Worm (Caenorhabditis elegans) whole organism, L4 larva: ENCODE results near the gene msp-55.

Experiments used
- D1046.2 ChIP-seq: fragments of 200-800 bp; sonication (Bioruptor generic); IDR thresholded peaks from 2 replicates; pipeline ENCODE4 v1.3.6; 2022; ENCODE audit warnings: missing genetic modification characterization, missing compliant biosample characterization
- F26F4.8 ChIP-seq: fragments of 200-800 bp; sonication (Bioruptor generic); conservative IDR thresholded peaks from 2 replicates; pipeline ENCODE4 v1.3.6; 2022; ENCODE audit warnings: missing genetic modification characterization, missing compliant biosample characterization
- F37D6.2 ChIP-seq: sonication (generic microtip); optimal IDR thresholded peaks from 2 replicates; lab custom pipeline; 2016; ENCODE audit warnings: mild to moderate bottlenecking, missing genetic modification characterization, missing compliant biosample characterization
- F44E2.7 ChIP-seq: fragments of 200-800 bp; sonication (Bioruptor generic); IDR thresholded peaks from 2 replicates; pipeline ENCODE4 v2.1.2; 2022; ENCODE audit warnings: missing genetic modification characterization, missing compliant biosample characterization
- Y48G9A.11 ChIP-seq: fragments of 200-800 bp; sonication (Bioruptor generic); IDR thresholded peaks from 2 replicates; pipeline ENCODE4 v1.3.6; 2022; ENCODE audit warnings: missing genetic modification reagents, missing genetic modification characterization, missing compliant biosample characterization
- arid-1 ChIP-seq: fragments of 200-800 bp; sonication (Bioruptor generic); conservative IDR thresholded peaks from 2 replicates; pipeline ENCODE4 v1.3.6; 2022; ENCODE audit warnings: missing genetic modification reagents, missing genetic modification characterization, missing compliant biosample characterization
- attf-4 ChIP-seq: sonication (generic microtip); optimal IDR thresholded peaks from 3 replicates; lab custom pipeline; 2017; ENCODE audit warnings: missing biosample characterization, missing genetic modification characterization
- ceh-20 ChIP-seq: fragments of 200-800 bp; sonication (Bioruptor generic); IDR thresholded peaks from 2 replicates; pipeline ENCODE4 v1.3.6; 2022; ENCODE audit warnings: missing genetic modification reagents, missing genetic modification characterization, missing compliant biosample characterization
- ceh-28 ChIP-seq: fragments of 150-350 bp; optimal IDR thresholded peaks from 2 replicates; lab custom pipeline; 2014; ENCODE audit warnings: missing biosample characterization, missing genetic modification reagents, missing genetic modification characterization
- ces-1 ChIP-seq: fragments of 150-350 bp; sonication (generic microtip); optimal IDR thresholded peaks from 4 replicates; lab custom pipeline; 2014; ENCODE audit warnings: missing biosample characterization, missing genetic modification reagents, missing genetic modification characterization
- ctbp-1 ChIP-seq: fragments of 200-800 bp; sonication (Bioruptor generic); IDR thresholded peaks from 2 replicates; pipeline ENCODE4 v1.3.6; 2022; ENCODE audit warnings: missing genetic modification reagents, missing genetic modification characterization, missing compliant biosample characterization
- daf-12 ChIP-seq: fragments of 150-350 bp; optimal IDR thresholded peaks from 2 replicates; lab custom pipeline; 2014; ENCODE audit warnings: missing biosample characterization, missing genetic modification reagents, missing genetic modification characterization
- daf-16 ChIP-seq, 3 experiments: sonication (generic microtip); optimal IDR thresholded peaks; 2 replicates each; lab custom pipeline; 2016 to 2017; ENCODE audit warnings: missing genetic modification characterization in 3 of 3, missing genetic modification reagents in 3 of 3, mild to moderate bottlenecking in 2 of 3, missing compliant biosample characterization in 2 of 3, missing biosample characterization in 1 of 3, moderate library complexity in 1 of 3
- daf-8 ChIP-seq: fragments of 200-800 bp; sonication (Bioruptor generic); IDR thresholded peaks from 2 replicates; pipeline ENCODE4 v1.3.6; 2022; ENCODE audit warnings: missing genetic modification characterization, missing compliant biosample characterization
- dmd-6 ChIP-seq: fragments of 200-800 bp; sonication (Bioruptor generic); IDR thresholded peaks from 2 replicates; pipeline ENCODE4 v1.3.6; 2022; ENCODE audit warnings: missing genetic modification reagents, missing genetic modification characterization, missing compliant biosample characterization
- duxl-1 ChIP-seq: sonication (generic microtip); optimal IDR thresholded peaks from 2 replicates; lab custom pipeline; 2016; ENCODE audit warnings: mild to moderate bottlenecking, missing genetic modification characterization, moderate library complexity, missing compliant biosample characterization; ENCODE audit not compliant: poor library complexity
- egl-27 ChIP-seq: sonication (generic microtip); optimal IDR thresholded peaks from 3 replicates; lab custom pipeline; 2017; ENCODE audit warnings: missing biosample characterization, missing genetic modification reagents, missing genetic modification characterization
- egl-43 ChIP-seq: fragments of 200-800 bp; sonication (Bioruptor generic); IDR thresholded peaks from 2 replicates; pipeline ENCODE4 v1.3.6; 2022; ENCODE audit warnings: missing genetic modification reagents, missing genetic modification characterization, missing compliant biosample characterization
- fos-1 ChIP-seq: fragments of 150-350 bp; optimal IDR thresholded peaks from 2 replicates; lab custom pipeline; 2014; ENCODE audit warnings: missing biosample characterization, missing genetic modification characterization
- gei-8 ChIP-seq: fragments of 200-800 bp; sonication (Bioruptor generic); optimal IDR thresholded peaks from 2 replicates; lab custom pipeline; 2018; ENCODE audit warnings: mild to moderate bottlenecking, missing genetic modification characterization, missing compliant biosample characterization
- hlh-11 ChIP-seq: fragments of 200-800 bp; sonication (Bioruptor generic); optimal IDR thresholded peaks from 2 replicates; lab custom pipeline; 2018; ENCODE audit warnings: mild to moderate bottlenecking, missing genetic modification characterization, missing compliant biosample characterization
- lin-1 ChIP-seq: fragments of 200-800 bp; sonication (Bioruptor generic); IDR thresholded peaks from 2 replicates; pipeline ENCODE4 v1.3.6; 2022; ENCODE audit warnings: missing genetic modification reagents, missing genetic modification characterization, missing compliant biosample characterization
- lin-13 ChIP-seq: fragments of 150-350 bp; optimal IDR thresholded peaks from 2 replicates; lab custom pipeline; 2014; ENCODE audit warnings: missing biosample characterization, missing genetic modification reagents, missing genetic modification characterization
- lin-38 ChIP-seq: fragments of 200-800 bp; sonication (Bioruptor generic); IDR thresholded peaks from 2 replicates; pipeline ENCODE4 v1.3.6; 2022; ENCODE audit warnings: missing genetic modification reagents, missing genetic modification characterization, missing compliant biosample characterization
- mdl-1 ChIP-seq, 2 experiments: fragments of 150-350 bp in 1 of 2; sonication (generic microtip) in 1 of 2; optimal IDR thresholded peaks; 2 replicates each; lab custom pipeline; 2014 to 2017; ENCODE audit warnings: missing biosample characterization in 2 of 2, missing genetic modification characterization in 2 of 2
- mxl-2 ChIP-seq: fragments of 200-800 bp; sonication (Bioruptor generic); conservative IDR thresholded peaks from 2 replicates; pipeline ENCODE4 v1.3.6; 2022; ENCODE audit warnings: missing genetic modification reagents, missing genetic modification characterization, missing compliant biosample characterization
- nhr-10 ChIP-seq: fragments of 150-350 bp; optimal IDR thresholded peaks from 2 replicates; lab custom pipeline; 2014; ENCODE audit warnings: missing biosample characterization, missing genetic modification characterization
- nhr-102 ChIP-seq: sonication (generic microtip); optimal IDR thresholded peaks from 2 replicates; lab custom pipeline; 2016; ENCODE audit warnings: mild to moderate bottlenecking, missing genetic modification characterization, moderate library complexity, missing compliant biosample characterization
- nhr-11 ChIP-seq: fragments of 150-350 bp; optimal IDR thresholded peaks from 2 replicates; lab custom pipeline; 2014; ENCODE audit warnings: missing biosample characterization, missing genetic modification characterization
- nhr-111 ChIP-seq: fragments of 200-800 bp; sonication (Bioruptor generic); optimal IDR thresholded peaks from 2 replicates; lab custom pipeline; 2018; ENCODE audit warnings: mild to moderate bottlenecking, missing genetic modification characterization, missing compliant biosample characterization
- nhr-237 ChIP-seq: sonication (generic microtip); optimal IDR thresholded peaks from 2 replicates; lab custom pipeline; 2017; ENCODE audit warnings: missing biosample characterization, missing genetic modification characterization
- nhr-28 ChIP-seq: fragments of 150-350 bp; optimal IDR thresholded peaks from 2 replicates; lab custom pipeline; 2014; ENCODE audit warnings: missing biosample characterization, missing genetic modification characterization
- nhr-41 ChIP-seq: fragments of 200-800 bp; sonication (Bioruptor generic); IDR thresholded peaks from 2 replicates; pipeline ENCODE4 v1.3.6; 2022; ENCODE audit warnings: missing genetic modification reagents, missing genetic modification characterization, missing compliant biosample characterization
- nhr-42 ChIP-seq: fragments of 200-800 bp; sonication (Bioruptor generic); IDR thresholded peaks from 2 replicates; pipeline ENCODE4 v1.3.6; 2022; ENCODE audit warnings: missing genetic modification characterization, missing compliant biosample characterization
- nhr-48 ChIP-seq: sonication (generic microtip); optimal IDR thresholded peaks from 2 replicates; lab custom pipeline; 2016; ENCODE audit warnings: mild to moderate bottlenecking, missing genetic modification characterization, missing compliant biosample characterization
- nhr-76 ChIP-seq: fragments of 150-350 bp; optimal IDR thresholded peaks from 2 replicates; lab custom pipeline; 2014; ENCODE audit warnings: missing biosample characterization, missing genetic modification characterization
- php-3 ChIP-seq: fragments of 200-800 bp; sonication (Bioruptor generic); IDR thresholded peaks from 2 replicates; pipeline ENCODE4 v1.3.6; 2022; ENCODE audit warnings: missing genetic modification reagents, missing genetic modification characterization, missing compliant biosample characterization
- pqm-1 ChIP-seq: sonication (generic microtip); optimal IDR thresholded peaks from 2 replicates; lab custom pipeline; 2017; ENCODE audit warnings: missing biosample characterization, missing genetic modification characterization
- rbr-2 ChIP-seq: sonication (generic microtip); optimal IDR thresholded peaks from 2 replicates; lab custom pipeline; 2016; ENCODE audit warnings: missing genotype, missing genetic modification characterization, missing compliant biosample characterization
- saeg-2 ChIP-seq: fragments of 200-800 bp; sonication (Bioruptor generic); IDR thresholded peaks from 2 replicates; pipeline ENCODE4 v1.3.6; 2022; ENCODE audit warnings: missing genetic modification reagents, missing genetic modification characterization, missing compliant biosample characterization
- sdz-12 ChIP-seq: fragments of 200-800 bp; sonication (Bioruptor generic); optimal IDR thresholded peaks from 2 replicates; lab custom pipeline; 2018; ENCODE audit warnings: mild to moderate bottlenecking, missing genetic modification characterization, missing compliant biosample characterization
- snpc-4 ChIP-seq: fragments of 150-350 bp; optimal IDR thresholded peaks from 2 replicates; lab custom pipeline; 2014; ENCODE audit warnings: missing biosample characterization, missing genetic modification characterization
- spr-3 ChIP-seq: fragments of 200-800 bp; sonication (Bioruptor generic); optimal IDR thresholded peaks from 2 replicates; lab custom pipeline; 2018; ENCODE audit warnings: mild to moderate bottlenecking, missing genetic modification characterization, missing compliant biosample characterization
- tra-1 ChIP-seq: fragments of 200-800 bp; sonication (Bioruptor generic); IDR thresholded peaks from 2 replicates; pipeline ENCODE4 v1.3.6; 2022; ENCODE audit warnings: missing genetic modification reagents, missing genetic modification characterization, missing compliant biosample characterization
- unc-130 ChIP-seq: sonication (generic microtip); optimal IDR thresholded peaks from 2 replicates; lab custom pipeline; 2016; ENCODE audit warnings: missing genetic modification reagents, missing genetic modification characterization, missing compliant biosample characterization
- unc-39 ChIP-seq: sonication (generic microtip); optimal IDR thresholded peaks from 2 replicates; lab custom pipeline; 2017; ENCODE audit warnings: missing biosample characterization, missing genetic modification characterization
- unc-62 ChIP-seq, 3 experiments: fragments of 150-350 bp in 1 of 3; sonication (generic microtip); optimal IDR thresholded peaks in 2 of 3; peaks in 1 of 3; 1 replicate in 1 of 3; 2 replicates in 2 of 3; lab custom pipeline; 2014 to 2017; ENCODE audit warnings: missing biosample characterization in 3 of 3, missing genetic modification characterization in 3 of 3, missing genetic modification reagents in 3 of 3, missing genotype in 1 of 3
- vab-7 ChIP-seq: fragments of 200-800 bp; sonication (Bioruptor generic); IDR thresholded peaks from 2 replicates; pipeline ENCODE4 v1.3.6; 2022; ENCODE audit warnings: missing genetic modification reagents, missing genetic modification characterization, missing compliant biosample characterization
- zag-1 ChIP-seq: fragments of 150-350 bp; optimal IDR thresholded peaks from 2 replicates; lab custom pipeline; 2014; ENCODE audit warnings: missing biosample characterization, missing genetic modification characterization
- zfp-3 ChIP-seq: fragments of 200-800 bp; sonication (Bioruptor generic); conservative IDR thresholded peaks from 2 replicates; pipeline ENCODE4 v1.3.6; 2022; ENCODE audit warnings: missing genetic modification reagents, missing genetic modification characterization, missing compliant biosample characterization

The msp-55 gene

ce11 chrIV:5086243-5086960 lies 30.6 kb upstream of the msp-55 start (continued):
- TF ChIP-seq D1046.2 (GFP tag; lab: Robert Waterston, UW) (no peak), F37D6.2 (tag; lab: Kevin White, UChicago) (no peak), sdz-12 (GFP tag; lab: Kevin White, UChicago) (no peak), pqm-1 (tag; lab: Kevin White, UChicago) (no peak), ceh-28 (tag; lab: Kevin White, UChicago) (no peak), mdl-1 (tag; optimal IDR thresholded peaks at IDR 0.05; lab: Kevin White, UChicago) (no peak), hlh-11 (tag; lab: Kevin White, UChicago) (no peak), dmd-6 (GFP tag; lab: Robert Waterston, UW) (no peak; the same call in 1 of the 2 replicates), arid-1 (GFP tag; lab: Robert Waterston, UW) (no peak), unc-62 (GFP tag; optimal IDR thresholded peaks at IDR 0.05 in 1 of 2; lab: Kevin White, UChicago) (peak in 1 of 2 experiments; percentile 51), unc-62 (tag; optimal IDR thresholded peaks at IDR 0.05; lab: Kevin White, UChicago) (no peak), nhr-10 (tag; lab: Kevin White, UChicago) (no peak), lin-38 (GFP tag; lab: Robert Waterston, UW) (no peak; the same call in 1 of the 2 replicates), nhr-102 (no peak), rbr-2 (tag; lab: Kevin White, UChicago) (no peak), unc-39 (tag; lab: Kevin White, UChicago) (no peak), duxl-1 (tag; lab: Kevin White, UChicago) (peak; percentile 16), tra-1 (GFP tag; lab: Robert Waterston, UW) (no peak), nhr-28 (tag; lab: Kevin White, UChicago) (no peak), snpc-4 (no peak), daf-12 (no peak), vab-7 (GFP tag; lab: Robert Waterston, UW) (no peak), php-3 (GFP tag; lab: Robert Waterston, UW) (no peak), lin-13 (GFP tag; lab: Kevin White, UChicago) (no peak), ctbp-1 (GFP tag; lab: Robert Waterston, UW) (no peak), nhr-11 (no peak), daf-16 (GFP tag; optimal IDR thresholded peaks at IDR 0.05; lab: Kevin White, UChicago) (no peak), daf-16 (tag; optimal IDR thresholded peaks at IDR 0.05; lab: Kevin White, UChicago) (no peak), mxl-2 (GFP tag; lab: Robert Waterston, UW) (no peak), nhr-42 (no peak), fos-1 (tag; lab: Kevin White, UChicago) (no peak), F44E2.7 (GFP tag; lab: Robert Waterston, UW) (no peak), unc-130 (GFP tag; lab: Kevin White, UChicago) (no peak), nhr-41 (GFP tag; lab: Robert Waterston, UW) (no peak), zfp-3 (GFP tag; lab: Robert Waterston, UW) (no peak), attf-4 (tag; lab: Kevin White, UChicago) (no peak), F26F4.8 (GFP tag; lab: Robert Waterston, UW) (no peak), ceh-20 (GFP tag; lab: Robert Waterston, UW) (no peak), nhr-76 (tag; lab: Kevin White, UChicago) (no peak), Y48G9A.11 (GFP tag; lab: Robert Waterston, UW) (no peak), spr-3 (GFP tag; lab: Kevin White, UChicago) (no peak), gei-8 (GFP tag; lab: Kevin White, UChicago) (no peak), saeg-2 (GFP tag; lab: Robert Waterston, UW) (0 out of 2 replicates have a peak, but pooled peaks have one; percentile 8), lin-1 (no peak), nhr-48 (tag; lab: Kevin White, UChicago) (no peak), egl-43 (no peak), ces-1 (GFP tag; lab: Kevin White, UChicago) (no peak), nhr-237 (no peak), nhr-111 (GFP tag; lab: Kevin White, UChicago) (no peak), egl-27 (no peak), zag-1 (tag; lab: Kevin White, UChicago) (no peak), daf-8 (no peak)
